Worm (Caenorhabditis elegans): Measurements from ENCODE around the gene bcas-2.

The bcas-2 gene

ce11 chrIII:6258262-6258661, 12.6 kb upstream of the bcas-2 start, which contains the start of gene srg-1:
srg-1 (minus strand) TSS chrIII:6258362.
- TF ChIP-seq unc-62 (GFP tag; optimal IDR thresholded peaks at IDR 0.05), result no peak

DNA sequence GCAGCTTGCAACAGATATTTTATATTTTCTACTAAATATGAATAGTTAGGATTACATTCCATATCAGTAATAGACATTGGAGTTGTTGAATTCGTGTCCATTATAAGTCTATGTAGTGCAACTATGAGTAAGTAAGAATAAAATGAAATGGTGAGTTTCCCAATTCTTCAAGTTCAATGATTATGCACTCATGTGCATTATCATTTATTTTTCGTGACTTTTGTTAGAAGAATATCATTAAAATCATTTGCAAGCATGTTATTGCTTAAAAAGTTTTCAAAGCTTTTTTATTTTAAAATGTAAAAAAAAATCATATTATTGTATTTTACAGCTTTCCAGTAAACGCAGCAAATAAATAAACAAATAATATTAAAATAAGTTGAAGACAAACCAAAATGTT, 11.0 kb upstream of the bcas-2 start, which contains the start of gene srg-9:
TSS of gene srg-9 (minus strand) at position 101 of the 400 bp plus-strand sequence.
- no peak for TF ChIP-seq unc-62 (GFP tag; optimal IDR thresholded peaks at IDR 0.05)

DNA sequence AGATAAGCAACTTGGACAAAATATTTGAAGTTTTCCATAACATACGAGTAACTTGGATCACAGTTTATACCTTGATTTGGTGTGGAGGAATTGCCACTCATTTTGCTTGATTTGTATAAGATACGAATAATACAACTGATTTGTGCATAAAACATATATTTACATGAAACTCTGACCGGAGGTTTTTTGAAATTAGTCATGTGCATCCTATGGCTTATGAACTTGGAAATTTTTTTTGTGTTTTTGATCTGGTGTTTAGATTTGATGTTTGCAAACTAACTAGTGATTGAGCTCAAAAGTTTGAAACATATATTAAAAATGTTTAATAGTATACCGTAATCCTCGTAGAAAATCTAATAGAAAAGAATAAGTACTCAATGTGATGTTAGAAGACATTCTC, 9.1 kb upstream of the bcas-2 start, which contains the start of gene srg-8:
TSS of gene srg-8 (minus strand) at position 101 of the 400 bp plus-strand sequence.
- no peak for TF ChIP-seq unc-62 (GFP tag; optimal IDR thresholded peaks at IDR 0.05)

DNA sequence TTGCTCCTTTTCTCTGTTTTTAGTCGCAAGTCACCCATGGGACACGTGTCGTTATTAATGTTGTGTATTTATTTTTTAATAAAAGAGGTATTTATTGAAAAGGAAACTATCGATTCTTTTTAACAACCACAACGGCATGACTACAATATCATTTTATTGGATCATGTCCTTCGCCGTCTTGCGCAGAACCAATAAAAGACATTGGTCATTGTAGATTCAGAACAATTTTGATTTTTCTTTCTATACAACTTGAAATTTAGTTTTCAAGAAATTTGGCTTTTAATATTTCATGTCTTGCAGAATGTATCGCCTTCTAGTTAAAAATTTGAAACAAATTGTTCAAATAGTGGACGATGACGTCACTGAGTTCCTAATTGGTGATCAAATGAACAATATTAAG, 5.9 kb upstream of the bcas-2 start, which contains the start of gene amdh-1:
TSS of gene amdh-1 (plus strand) at position 301 of the 400 bp plus-strand sequence.
- TF ChIP-seq unc-62 (GFP tag; optimal IDR thresholded peaks at IDR 0.05), result no peak

- TF ChIP-seq unc-62 (GFP tag; optimal IDR thresholded peaks at IDR 0.05), result no peak
Observed at ce11 chrIII:6248064-6248687, 2.5 kb upstream of the bcas-2 start, which contains the start of the genes gen-1 and stt-3. gen-1 (minus strand) TSS chrIII:6248158. stt-3 (plus strand) TSS chrIII:6248637.

DNA sequence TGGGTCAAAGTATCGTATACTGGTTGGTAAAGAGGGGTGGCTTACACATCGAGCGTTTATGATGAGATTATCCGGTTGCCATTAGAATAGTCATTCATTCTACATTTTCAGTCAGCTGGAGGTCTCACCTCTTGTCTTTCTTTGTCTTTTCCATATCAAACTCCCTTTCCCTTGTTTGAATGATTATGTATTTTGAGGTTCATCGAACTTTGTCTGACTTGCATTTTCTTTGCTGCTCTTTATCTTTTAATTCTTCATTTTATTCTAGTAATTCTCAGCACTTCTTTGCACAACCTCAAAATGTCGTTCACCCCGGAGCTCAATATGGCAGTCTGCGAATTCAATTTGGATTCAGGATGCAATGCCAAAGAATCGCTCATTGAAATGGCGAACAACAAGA, 5.1 kb downstream of the bcas-2 start, which contains the start of gene T12A2.3:
TSS of gene T12A2.3 (plus strand) at position 301 of the 400 bp plus-strand sequence.
- TF ChIP-seq unc-62 (GFP tag; optimal IDR thresholded peaks at IDR 0.05), result no peak

DNA sequence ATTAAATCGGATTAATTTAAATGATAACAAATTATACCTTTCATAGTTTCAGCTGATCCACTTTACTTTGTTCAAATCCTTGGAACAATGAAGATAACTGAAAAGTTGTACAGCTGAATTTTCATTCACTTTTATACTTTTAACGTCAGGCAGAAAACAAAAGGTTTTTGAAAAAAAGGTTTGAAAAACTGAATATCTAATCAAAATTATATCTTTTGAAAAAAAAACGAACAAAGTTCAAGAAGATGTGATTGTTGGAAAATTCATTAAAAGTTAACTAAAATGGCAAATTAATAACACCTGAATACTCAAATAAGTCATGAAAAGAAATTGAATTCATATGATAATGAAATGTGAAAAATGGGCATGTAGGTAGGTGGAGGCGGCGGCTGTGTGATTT, 9.0 kb downstream of the bcas-2 start, which contains the start of gene T12A2.21:
TSS of gene T12A2.21 (minus strand) at position 101 of the 400 bp plus-strand sequence.
- TF ChIP-seq unc-62 (GFP tag; optimal IDR thresholded peaks at IDR 0.05), result no peak

ce11 chrIII:6231880-6232279, 13.7 kb downstream of the bcas-2 start:
- TF ChIP-seq unc-62 (GFP tag; optimal IDR thresholded peaks at IDR 0.05), result no peak

DNA sequence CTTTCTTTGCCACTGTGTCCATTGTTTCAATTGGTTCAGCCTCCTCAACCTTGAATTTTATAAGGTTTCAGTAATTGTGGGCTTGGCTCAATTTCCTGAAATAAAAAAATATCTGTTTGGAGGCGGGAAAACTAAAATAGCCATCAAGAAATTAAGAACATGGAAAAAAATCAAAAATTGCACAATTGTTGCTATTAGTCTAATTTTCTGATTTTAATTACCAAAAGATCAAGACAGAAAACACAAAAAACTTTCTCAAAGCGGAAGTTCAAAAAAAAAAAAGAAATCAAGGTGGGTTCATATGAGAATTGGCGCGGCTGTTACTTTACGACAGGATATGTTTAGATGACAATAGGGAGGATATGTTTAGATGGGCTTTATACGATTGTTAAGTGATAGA, 14.8 kb downstream of the bcas-2 start, which contains the start of gene esyt-2:
TSS of gene esyt-2 (minus strand) at position 101 of the 400 bp plus-strand sequence.
- TF ChIP-seq unc-62 (GFP tag; optimal IDR thresholded peaks at IDR 0.05), result no peak

DNA sequence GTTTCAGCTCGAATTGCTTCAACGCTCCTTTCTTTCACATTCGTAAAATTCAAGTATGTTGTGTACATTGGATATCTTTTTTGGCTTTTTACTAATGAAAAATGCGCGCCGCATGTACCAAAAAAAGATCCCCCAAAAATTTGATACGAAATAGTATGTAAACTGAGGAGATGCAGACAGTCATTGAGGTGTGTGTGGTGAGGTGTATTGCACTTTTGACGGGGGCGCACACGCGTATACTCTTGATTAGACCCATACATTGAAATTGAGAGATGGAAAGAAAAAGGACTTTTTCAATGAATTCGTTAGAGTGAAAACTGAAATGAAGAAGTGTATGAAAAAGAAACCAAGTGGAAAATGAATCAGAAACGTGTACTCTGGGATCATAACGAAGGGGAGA, 24.2 kb downstream of the bcas-2 start:
- TF ChIP-seq unc-62 (GFP tag; optimal IDR thresholded peaks at IDR 0.05), result no peak

ce11 chrIII:6216833-6217466, 28.7 kb downstream of the bcas-2 start, which contains the start of gene hot-4:
hot-4 (plus strand) TSS chrIII:6217416.
- TF ChIP-seq unc-62 (GFP tag; optimal IDR thresholded peaks at IDR 0.05), result no peak

DNA sequence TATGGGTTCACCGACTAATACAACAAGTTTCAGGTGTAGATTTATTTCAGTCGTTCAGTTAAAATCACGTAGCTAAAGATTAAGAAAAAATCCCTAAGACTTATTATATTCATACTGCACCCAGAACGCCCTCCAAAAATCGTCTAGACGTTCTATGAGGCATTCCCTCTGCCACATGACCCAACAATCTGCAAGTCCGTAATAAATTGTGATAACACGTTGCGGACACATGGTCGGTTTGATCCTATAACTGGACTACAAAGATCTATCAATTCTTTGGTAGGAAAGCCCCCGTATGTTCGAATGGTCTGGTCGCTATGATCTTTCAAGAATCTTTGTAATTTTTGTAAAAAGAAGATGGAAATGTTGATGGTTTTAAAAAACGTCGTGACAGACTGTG, 29.7 kb downstream of the bcas-2 start:
- TF ChIP-seq unc-62 (GFP tag; optimal IDR thresholded peaks at IDR 0.05), result no peak

- no peak for TF ChIP-seq unc-62 (GFP tag; optimal IDR thresholded peaks at IDR 0.05)
Observed at ce11 chrIII:6215476-6215875, 30.2 kb downstream of the bcas-2 start, which contains the start of gene C23G10.11. C23G10.11 (minus strand) TSS chrIII:6215576.

DNA sequence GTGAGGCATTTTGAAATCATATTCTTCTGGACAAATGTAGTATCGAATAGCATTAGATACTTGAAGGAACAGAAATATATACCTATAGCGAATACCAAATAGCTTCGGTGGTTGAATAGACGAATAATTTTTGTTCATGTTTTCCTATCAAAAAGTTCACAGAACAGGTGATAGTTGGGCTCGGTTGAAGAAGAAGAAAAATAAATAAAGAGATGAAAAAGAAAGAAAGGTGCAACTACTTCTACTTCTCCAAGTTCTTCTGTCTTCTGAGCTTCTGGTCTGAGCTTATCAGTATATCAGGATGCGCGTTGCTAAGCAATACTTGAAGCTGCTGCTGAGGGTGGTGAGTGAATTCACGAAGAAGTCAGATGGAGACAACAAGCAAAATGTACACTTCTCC, 31.7 kb downstream of the bcas-2 start, which contains the start of gene C23G10.10:
TSS of gene C23G10.10 (minus strand) at position 101 of the 400 bp plus-strand sequence.
- no peak for TF ChIP-seq unc-62 (GFP tag; optimal IDR thresholded peaks at IDR 0.05)

DNA sequence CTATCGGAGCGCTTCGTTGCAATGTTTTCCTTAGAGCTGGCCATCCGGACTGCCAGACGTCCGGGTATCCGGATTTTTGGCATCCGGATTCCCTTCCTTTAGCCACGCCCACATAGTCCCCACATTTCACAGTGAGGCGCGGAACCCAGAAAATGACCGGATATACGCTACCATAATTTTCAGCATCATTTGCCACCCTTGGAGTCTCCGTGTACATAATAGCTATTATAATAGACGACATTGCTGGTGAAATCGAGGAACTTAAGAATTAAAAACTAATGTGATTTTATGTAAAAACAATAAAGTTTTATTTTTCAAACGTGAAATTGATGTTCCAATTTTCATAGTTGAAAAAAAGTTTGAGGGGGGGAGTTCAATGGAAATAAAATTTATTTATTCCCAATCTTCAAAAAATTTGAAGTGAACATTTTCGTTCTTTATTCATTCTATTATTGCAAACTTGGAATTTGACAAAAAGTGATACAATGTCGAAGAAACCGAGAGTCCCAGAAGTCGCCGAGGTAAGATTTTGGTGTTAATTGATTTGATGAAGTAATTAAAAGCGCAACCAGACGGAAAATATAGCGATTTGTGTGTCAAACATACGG, 35.3 kb downstream of the bcas-2 start:
- TF ChIP-seq unc-62 (GFP tag; optimal IDR thresholded peaks at IDR 0.05), result no peak

DNA sequence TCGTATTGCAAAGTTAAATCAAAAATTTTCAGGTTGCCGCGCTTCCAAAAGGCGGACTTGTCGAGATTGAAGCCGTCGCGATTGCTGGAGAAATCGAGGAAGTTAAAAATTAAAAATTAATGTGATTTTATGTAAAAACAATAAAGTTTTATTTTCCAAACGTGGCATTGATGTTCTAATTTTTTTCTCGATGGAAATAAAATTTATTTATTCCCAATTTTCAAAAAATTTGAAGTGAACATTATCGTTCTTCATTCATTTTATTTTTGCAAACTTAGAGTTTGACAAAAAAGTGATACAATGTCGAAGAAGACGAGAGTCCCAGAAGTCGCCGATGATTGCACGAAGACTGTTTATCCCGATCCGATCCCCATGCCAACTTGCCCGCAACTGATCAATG, 36.6 kb downstream of the bcas-2 start, which contains the start of gene C23G10.1:
TSS of gene C23G10.1 (plus strand) at position 301 of the 400 bp plus-strand sequence.
- no peak for TF ChIP-seq unc-62 (GFP tag; optimal IDR thresholded peaks at IDR 0.05)

Measured in whole organism, dauer.